Fruit fly (Drosophila melanogaster) whole organism, embryonic: ENCODE measurements around the gene Fer3.

Experiments
- Adf1 ChIP-seq: fragments of 200-800 bp; sonication (Bioruptor generic); IDR thresholded peaks from 2 replicates; pipeline ENCODE4 v1.3.6; 2022; ENCODE audit warnings: missing biosample characterization, missing genetic modification characterization
- Blimp-1 ChIP-seq: fragments of 200-800 bp; sonication (Bioruptor generic); optimal IDR thresholded peaks from 3 replicates; lab custom pipeline; 2018; ENCODE audit warnings: missing biosample characterization, missing genetic modification characterization, mild to moderate bottlenecking, moderate library complexity, missing genetic modification reagents
- CG10462 ChIP-seq: fragments of 200-800 bp; sonication (Bioruptor generic); optimal IDR thresholded peaks from 2 replicates; lab custom pipeline; 2016; ENCODE audit warnings: missing biosample characterization, missing genetic modification characterization
- CG10654 ChIP-seq: fragments of 200-800 bp; sonication (Bioruptor generic); optimal IDR thresholded peaks from 2 replicates; lab custom pipeline; 2016; ENCODE audit warnings: missing biosample characterization, missing genetic modification characterization
- CG12104 ChIP-seq: fragments of 200-800 bp; sonication (Bioruptor generic); optimal IDR thresholded peaks from 3 replicates; lab custom pipeline; 2016; ENCODE audit warnings: missing biosample characterization, missing genetic modification characterization
- CG13287 ChIP-seq: fragments of 200-800 bp; sonication (Bioruptor generic); IDR thresholded peaks from 2 replicates; pipeline ENCODE4 v1.3.6; 2022; ENCODE audit warnings: missing biosample characterization, missing genetic modification characterization; ENCODE audit not compliant: partially characterized antibody
- CG14014 ChIP-seq: fragments of 200-800 bp; sonication (Bioruptor generic); IDR thresholded peaks from 2 replicates; pipeline ENCODE4 v1.3.6; 2022; ENCODE audit warnings: missing biosample characterization, missing genetic modification characterization
- CG14667 ChIP-seq: fragments of 200-800 bp; sonication (Bioruptor generic); IDR thresholded peaks from 2 replicates; pipeline ENCODE4 v1.3.6; 2022; ENCODE audit warnings: missing biosample characterization, missing genetic modification characterization
- CG15601 ChIP-seq: fragments of 200-800 bp; sonication (Bioruptor generic); optimal IDR thresholded peaks from 3 replicates; lab custom pipeline; 2019; ENCODE audit warnings: missing biosample characterization, mild to moderate bottlenecking, missing genetic modification characterization, moderate library complexity
- CG17361 ChIP-seq: fragments of 200-800 bp; sonication (Bioruptor generic); IDR thresholded peaks from 3 replicates; pipeline ENCODE4 v1.3.6; 2022; ENCODE audit warnings: missing biosample characterization, missing genetic modification characterization
- CG18011 ChIP-seq: fragments of 200-800 bp; sonication (Bioruptor generic); optimal IDR thresholded peaks from 2 replicates; lab custom pipeline; 2017; ENCODE audit warnings: missing biosample characterization, missing genetic modification characterization, mild to moderate bottlenecking, moderate library complexity, missing genotype
- CG18599 ChIP-seq: fragments of 200-800 bp; sonication (Bioruptor generic); optimal IDR thresholded peaks from 3 replicates; lab custom pipeline; 2017; ENCODE audit warnings: missing biosample characterization, missing genetic modification characterization, mild to moderate bottlenecking, moderate library complexity, missing genetic modification reagents
- CG30020 ChIP-seq: fragments of 200-800 bp; optimal IDR thresholded peaks from 2 replicates; lab custom pipeline; 2019; ENCODE audit warnings: missing biosample characterization, mild to moderate bottlenecking, missing genetic modification characterization, moderate library complexity
- CG3163 ChIP-seq: fragments of 200-800 bp; sonication (Bioruptor generic); optimal IDR thresholded peaks from 3 replicates; lab custom pipeline; 2016; ENCODE audit warnings: missing biosample characterization, missing genetic modification characterization
- CG43689 ChIP-seq: fragments of 200-800 bp; sonication (Bioruptor generic); IDR thresholded peaks from 2 replicates; pipeline ENCODE4 v1.3.6; 2022; ENCODE audit warnings: missing biosample characterization, missing genetic modification characterization
- CG4404 ChIP-seq: fragments of 200-800 bp; sonication (Bioruptor generic); IDR thresholded peaks from 2 replicates; pipeline ENCODE4 v1.3.6; 2022; ENCODE audit warnings: missing biosample characterization, missing genetic modification characterization
- CG4707 ChIP-seq: fragments of 200-800 bp; sonication (Bioruptor generic); optimal IDR thresholded peaks from 2 replicates; lab custom pipeline; 2018; ENCODE audit warnings: missing biosample characterization, mild to moderate bottlenecking, missing genetic modification characterization, moderate library complexity
- CG4730 ChIP-seq: fragments of 200-800 bp; sonication (Bioruptor generic); IDR thresholded peaks from 2 replicates; pipeline ENCODE4 v1.3.6; 2022; ENCODE audit warnings: missing biosample characterization, missing genetic modification characterization
- CG6791 ChIP-seq: fragments of 200-800 bp; sonication (Bioruptor generic); IDR thresholded peaks from 3 replicates; pipeline ENCODE4 v1.3.6; 2022; ENCODE audit warnings: missing biosample characterization, missing genetic modification characterization; ENCODE audit not compliant: partially characterized antibody
- CG8924 ChIP-seq: fragments of 200-800 bp; optimal IDR thresholded peaks from 3 replicates; lab custom pipeline; 2019; ENCODE audit warnings: missing biosample characterization, mild to moderate bottlenecking, missing genetic modification characterization, moderate library complexity
- CG9609 ChIP-seq: fragments of 200-800 bp; sonication (Bioruptor generic); optimal IDR thresholded peaks from 3 replicates; lab custom pipeline; 2016; ENCODE audit warnings: missing biosample characterization, missing genetic modification characterization
- Dll ChIP-seq: fragments of 200-800 bp; sonication (Bioruptor generic); IDR thresholded peaks from 4 replicates; pipeline ENCODE4 v1.3.6; 2022; ENCODE audit warnings: missing biosample characterization, missing genetic modification characterization; ENCODE audit not compliant: partially characterized antibody
- Ets65A ChIP-seq: fragments of 200-800 bp; sonication (Bioruptor generic); peaks from one replicate; lab custom pipeline; 2016; ENCODE audit warnings: missing biosample characterization, missing genetic modification characterization
- GATAe ChIP-seq: fragments of 200-800 bp; sonication (Bioruptor generic); conservative IDR thresholded peaks from 2 replicates; pipeline ENCODE4 v1.3.6; 2022; ENCODE audit warnings: missing biosample characterization, missing genetic modification characterization
- HmgD ChIP-seq: fragments of 200-800 bp; sonication (Bioruptor generic); optimal IDR thresholded peaks from 3 replicates; lab custom pipeline; 2016; ENCODE audit warnings: missing biosample characterization, missing genetic modification characterization
- Mrtf ChIP-seq: fragments of 200-800 bp; sonication (Bioruptor generic); IDR thresholded peaks from 3 replicates; pipeline ENCODE4 v1.3.6; 2022; ENCODE audit warnings: missing biosample characterization, missing genetic modification characterization
- Sox102F ChIP-seq: fragments of 200-800 bp; sonication (Bioruptor generic); optimal IDR thresholded peaks from 2 replicates; lab custom pipeline; 2018; ENCODE audit warnings: missing biosample characterization, mild to moderate bottlenecking, missing genetic modification characterization, moderate library complexity
- Sry-δ ChIP-seq: fragments of 200-800 bp; sonication (Bioruptor generic); optimal IDR thresholded peaks from 2 replicates; lab custom pipeline; 2016; ENCODE audit warnings: missing biosample characterization, missing genetic modification characterization
- Xrp1 ChIP-seq: fragments of 200-800 bp; sonication (Bioruptor generic); IDR thresholded peaks from 2 replicates; pipeline ENCODE4 v1.3.6; 2022; ENCODE audit warnings: missing biosample characterization, missing genetic modification characterization
- crp ChIP-seq, 2 experiments: fragments of 200-800 bp; sonication (Bioruptor generic); optimal IDR thresholded peaks; 2 replicates in 1 of 2; 3 replicates in 1 of 2; lab custom pipeline; 2017; ENCODE audit warnings: missing biosample characterization in 2 of 2, missing genetic modification characterization in 2 of 2, mild to moderate bottlenecking in 1 of 2, moderate library complexity in 1 of 2
- dmrt11E ChIP-seq: fragments of 200-800 bp; sonication (Bioruptor generic); optimal IDR thresholded peaks from 3 replicates; lab custom pipeline; 2018; ENCODE audit warnings: missing biosample characterization, mild to moderate bottlenecking, missing genetic modification characterization, moderate library complexity
- dmrt99B ChIP-seq: fragments of 200-800 bp; sonication (Bioruptor generic); optimal IDR thresholded peaks from 2 replicates; lab custom pipeline; 2018; ENCODE audit warnings: missing biosample characterization, mild to moderate bottlenecking, missing genetic modification characterization, moderate library complexity
- eyg ChIP-seq: fragments of 200-800 bp; sonication (Bioruptor generic); optimal IDR thresholded peaks from 3 replicates; lab custom pipeline; 2016; ENCODE audit warnings: missing biosample characterization, missing genetic modification characterization
- gcm ChIP-seq: fragments of 200-800 bp; sonication (Bioruptor generic); optimal IDR thresholded peaks from 2 replicates; lab custom pipeline; 2019; ENCODE audit warnings: missing biosample characterization, mild to moderate bottlenecking, missing genetic modification characterization, moderate library complexity
- gcm2 ChIP-seq: fragments of 200-800 bp; sonication (Bioruptor generic); optimal IDR thresholded peaks from 2 replicates; lab custom pipeline; 2016; ENCODE audit warnings: missing biosample characterization, missing genetic modification characterization
- grn ChIP-seq: fragments of 200-800 bp; sonication (Bioruptor generic); optimal IDR thresholded peaks from 3 replicates; lab custom pipeline; 2017; ENCODE audit warnings: missing biosample characterization, missing genetic modification characterization
- gsb-n ChIP-seq: fragments of 200-800 bp; sonication (Bioruptor generic); optimal IDR thresholded peaks from 3 replicates; lab custom pipeline; 2018; ENCODE audit warnings: missing biosample characterization, mild to moderate bottlenecking, missing genetic modification characterization
- hth ChIP-seq: fragments of >200 bp; optimal IDR thresholded peaks from 2 replicates; lab custom pipeline; 2017; ENCODE audit warnings: inconsistent platforms
- jigr1 ChIP-seq: fragments of 200-800 bp; sonication (Bioruptor generic); IDR thresholded peaks from 3 replicates; pipeline ENCODE4 v1.3.6; 2022; ENCODE audit warnings: missing biosample characterization, missing genetic modification characterization
- sd ChIP-seq: fragments of 200-800 bp; sonication (Bioruptor generic); optimal IDR thresholded peaks from 3 replicates; lab custom pipeline; 2018; ENCODE audit warnings: missing biosample characterization, mild to moderate bottlenecking, missing genetic modification characterization, moderate library complexity
- sna ChIP-seq: fragments of 200-800 bp; sonication (Bioruptor generic); IDR thresholded peaks from 2 replicates; pipeline ENCODE4 v1.3.6; 2022; ENCODE audit warnings: missing biosample characterization, missing genetic modification characterization; ENCODE audit not compliant: partially characterized antibody
- tap ChIP-seq: fragments of 200-800 bp; optimal IDR thresholded peaks from 3 replicates; lab custom pipeline; 2019; ENCODE audit warnings: missing biosample characterization, mild to moderate bottlenecking, missing genetic modification characterization, moderate library complexity
- tgo ChIP-seq: fragments of 200-800 bp; sonication (Bioruptor generic); IDR thresholded peaks from 3 replicates; pipeline ENCODE4 v1.3.6; 2022; ENCODE audit warnings: missing biosample characterization, missing genetic modification characterization

Gene Fer3

DNA sequence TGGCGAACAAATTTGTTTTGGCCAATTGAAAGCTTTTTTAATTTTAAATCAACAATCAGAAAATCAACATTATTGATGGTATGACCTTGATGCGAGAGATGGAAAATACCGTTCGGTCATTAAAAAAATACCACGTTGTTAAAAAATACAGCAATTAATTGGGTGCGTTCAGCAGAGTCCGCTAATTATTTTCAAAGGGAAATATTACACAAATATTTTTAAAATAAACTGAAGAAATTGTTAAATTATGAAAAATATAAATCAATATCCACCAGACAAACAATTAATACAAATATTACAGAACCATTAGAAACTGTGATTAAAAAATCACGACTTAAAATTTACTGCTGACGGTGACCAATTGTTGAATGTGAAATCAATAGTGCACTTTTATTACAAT lies 16.1 kb downstream of the Fer3 start, which contains the start of gene CG18476 (continued):
- TF ChIP-seq CG30020 (peak; percentile 77), CG14014 (GFP tag; lab: Robert Waterston, UW) (peak; percentile 94), hth (lab: Kevin White, UChicago) (no peak), gcm (GFP tag; lab: Kevin White, UChicago) (peak; percentile 92), jigr1 (GFP tag; lab: Robert Waterston, UW) (peak; percentile 75), Xrp1 (GFP tag; lab: Robert Waterston, UW) (peak; percentile 96), CG13287 (GFP tag; lab: Robert Waterston, UW) (no peak; the same call in 1 of the 2 replicates), HmgD (GFP tag; lab: Kevin White, UChicago) (no peak), grn (GFP tag; lab: Kevin White, UChicago) (peak; percentile 66), dmrt99B (peak; percentile 94), dmrt11E (tag; lab: Kevin White, UChicago) (peak; percentile 92), CG18599 (GFP tag; lab: Kevin White, UChicago) (peak; percentile 91), Sry-δ (GFP tag; lab: Kevin White, UChicago) (peak; percentile 16), Mrtf (peak; percentile 93), CG6791 (GFP tag; lab: Robert Waterston, UW) (no peak), CG18011 (peak; percentile 64), tgo (GFP tag; lab: Robert Waterston, UW) (peak; percentile 94), CG17361 (GFP tag; lab: Robert Waterston, UW) (peak; percentile 96), CG9609 (GFP tag; lab: Kevin White, UChicago) (peak; percentile 61), CG12104 (GFP tag; lab: Kevin White, UChicago) (peak; percentile 89), CG15601 (tag; lab: Kevin White, UChicago) (peak; percentile 91), CG8924 (tag; lab: Kevin White, UChicago) (peak; percentile 93), CG10654 (peak; percentile 91), sna (GFP tag; lab: Robert Waterston, UW) (no peak), GATAe (GFP tag; lab: Robert Waterston, UW) (peak; percentile 84), CG10462 (peak; percentile 72), sd (no peak), CG43689 (GFP tag; lab: Robert Waterston, UW) (peak; percentile 66; the same call in 1 of the 2 replicates), Adf1 (GFP tag; lab: Robert Waterston, UW) (peak; percentile 73), CG4730 (peak; percentile 91), CG4707 (peak; percentile 17), Sox102F (GFP tag; lab: Kevin White, UChicago) (peak; percentile 94), crp (GFP tag; optimal IDR thresholded peaks at IDR 0.05; lab: Kevin White, UChicago) (peak in 1 of 2 experiments; percentile 47), gsb-n (tag; lab: Kevin White, UChicago) (peak; percentile 89), gcm2 (GFP tag; lab: Kevin White, UChicago) (no peak), tap (tag; lab: Kevin White, UChicago) (peak; percentile 93), Blimp-1 (peak; percentile 92), CG14667 (GFP tag; lab: Robert Waterston, UW) (peak; percentile 88), eyg (GFP tag; lab: Kevin White, UChicago) (peak; percentile 12), Ets65A (GFP tag; lab: Kevin White, UChicago) (peak; percentile 90), Dll (GFP tag; lab: Robert Waterston, UW) (no peak), CG4404 (peak; percentile 87), CG3163 (GFP tag; lab: Kevin White, UChicago) (peak; percentile 18)
